Worm (Caenorhabditis elegans) whole organism, midembryonic: ENCODE results near the gene F21C10.6.

Experiments
- T22C8.4 ChIP-seq: fragments of 200-800 bp; sonication (Bioruptor generic); IDR thresholded peaks from 2 replicates; pipeline ENCODE4 v1.3.6; 2022; ENCODE audit warnings: missing genetic modification characterization, missing compliant biosample characterization
- cog-1 ChIP-seq: sonication (generic microtip); optimal IDR thresholded peaks from 2 replicates; lab custom pipeline; 2016; ENCODE audit warnings: missing genetic modification characterization, missing compliant biosample characterization
- flt-1 ChIP-seq: fragments of 200-800 bp; sonication (Bioruptor generic); IDR thresholded peaks from 2 replicates; pipeline ENCODE4 v1.3.6; 2022; ENCODE audit warnings: missing genetic modification characterization, missing compliant biosample characterization
- klf-2 ChIP-seq: fragments of 200-800 bp; sonication (Bioruptor generic); conservative IDR thresholded peaks from 2 replicates; pipeline ENCODE4 v1.3.6; 2022; ENCODE audit warnings: missing genetic modification reagents, missing genetic modification characterization, missing compliant biosample characterization
- med-1 ChIP-seq: sonication (generic microtip); optimal IDR thresholded peaks from 2 replicates; lab custom pipeline; 2017; ENCODE audit warnings: missing genetic modification characterization, mild to moderate bottlenecking, missing compliant biosample characterization, antibody characterized with exemption, missing genetic modification reagents; ENCODE audit not compliant: insufficient read depth
- ref-1 ChIP-seq: fragments of 200-800 bp; sonication (Bioruptor generic); conservative IDR thresholded peaks from 2 replicates; pipeline ENCODE4 v1.3.6; 2022; ENCODE audit warnings: missing genetic modification reagents, missing genetic modification characterization, missing compliant biosample characterization
- tab-1 ChIP-seq: fragments of 200-800 bp; sonication (Bioruptor generic); IDR thresholded peaks from 2 replicates; pipeline ENCODE4 v1.3.6; 2022; ENCODE audit warnings: missing genetic modification characterization, missing compliant biosample characterization
- ztf-23 ChIP-seq: fragments of 200-800 bp; sonication (Bioruptor generic); IDR thresholded peaks from 2 replicates; pipeline ENCODE4 v1.3.6; 2022; ENCODE audit warnings: missing genetic modification reagents, missing genetic modification characterization, missing compliant biosample characterization
- ztf-29 ChIP-seq: fragments of 200-800 bp; sonication (Bioruptor generic); IDR thresholded peaks from 2 replicates; pipeline ENCODE4 v1.3.6; 2022; ENCODE audit warnings: missing genetic modification reagents, missing genetic modification characterization, missing compliant biosample characterization

F21C10.6 gene

ce11 chrV:9162118-9162729, 37.9 kb downstream of the F21C10.6 start:
- TF ChIP-seq klf-2 (GFP tag; lab: Robert Waterston, UW), result no peak
- TF ChIP-seq cog-1 (tag; lab: Kevin White, UChicago), result no peak
- TF ChIP-seq med-1, result no peak
- no peak for TF ChIP-seq tab-1 (GFP tag; lab: Robert Waterston, UW)
- no peak for TF ChIP-seq T22C8.4 (GFP tag; lab: Robert Waterston, UW)
- TF ChIP-seq ztf-29 (GFP tag; lab: Robert Waterston, UW), result no peak
- no peak for TF ChIP-seq ztf-23 (GFP tag; lab: Robert Waterston, UW)

- no peak for TF ChIP-seq cog-1 (tag; lab: Kevin White, UChicago)
- TF ChIP-seq T22C8.4 (GFP tag; lab: Robert Waterston, UW), result no peak
- TF ChIP-seq ref-1 (GFP tag; lab: Robert Waterston, UW), result no peak
- no peak for TF ChIP-seq klf-2 (GFP tag; lab: Robert Waterston, UW)
- no peak for TF ChIP-seq tab-1 (GFP tag; lab: Robert Waterston, UW)
- no peak for TF ChIP-seq med-1
- no peak for TF ChIP-seq flt-1 (GFP tag; lab: Robert Waterston, UW)
- no peak for TF ChIP-seq ztf-23 (GFP tag; lab: Robert Waterston, UW)
- TF ChIP-seq ztf-29 (GFP tag; lab: Robert Waterston, UW), result no peak
Measured at ce11 chrV:9162955-9163468, 38.7 kb downstream of the F21C10.6 start, which contains the start of gene col-145. TSS of gene col-145 (minus strand) at chrV:9163005.

ce11 chrV:9163897-9164296, 39.6 kb downstream of the F21C10.6 start:
- no peak for TF ChIP-seq klf-2 (GFP tag; lab: Robert Waterston, UW)
- no peak for TF ChIP-seq tab-1 (GFP tag; lab: Robert Waterston, UW)
- TF ChIP-seq cog-1 (tag; lab: Kevin White, UChicago), result no peak
- TF ChIP-seq ref-1 (GFP tag; lab: Robert Waterston, UW), result no peak
- TF ChIP-seq flt-1 (GFP tag; lab: Robert Waterston, UW), result no peak
- TF ChIP-seq ztf-23 (GFP tag; lab: Robert Waterston, UW), result no peak
- TF ChIP-seq ztf-29 (GFP tag; lab: Robert Waterston, UW), result no peak
- TF ChIP-seq med-1, result no peak
- no peak for TF ChIP-seq T22C8.4 (GFP tag; lab: Robert Waterston, UW)

- TF ChIP-seq flt-1 (GFP tag; lab: Robert Waterston, UW), result no peak
- TF ChIP-seq med-1, result no peak
- no peak for TF ChIP-seq ref-1 (GFP tag; lab: Robert Waterston, UW)
- no peak for TF ChIP-seq ztf-29 (GFP tag; lab: Robert Waterston, UW)
- TF ChIP-seq tab-1 (GFP tag; lab: Robert Waterston, UW), result no peak
- no peak for TF ChIP-seq ztf-23 (GFP tag; lab: Robert Waterston, UW)
Measured at ce11 chrV:9165073-9165699, 40.9 kb downstream of the F21C10.6 start, which contains the start of gene col-10. TSS of gene col-10 (minus strand) at chrV:9165307.

- TF ChIP-seq ztf-29 (GFP tag; lab: Robert Waterston, UW), result no peak
- no peak for TF ChIP-seq T22C8.4 (GFP tag; lab: Robert Waterston, UW)
- TF ChIP-seq cog-1 (tag; lab: Kevin White, UChicago), result no peak
- TF ChIP-seq ref-1 (GFP tag; lab: Robert Waterston, UW), result no peak
- TF ChIP-seq med-1, result no peak
Measured at ce11 chrV:9166306-9166705, 42.0 kb downstream of the F21C10.6 start.

- no peak for TF ChIP-seq klf-2 (GFP tag; lab: Robert Waterston, UW)
- TF ChIP-seq ref-1 (GFP tag; lab: Robert Waterston, UW), result no peak
- TF ChIP-seq cog-1 (tag; lab: Kevin White, UChicago), result no peak
- no peak for TF ChIP-seq T22C8.4 (GFP tag; lab: Robert Waterston, UW)
- TF ChIP-seq tab-1 (GFP tag; lab: Robert Waterston, UW), result no peak
- TF ChIP-seq flt-1 (GFP tag; lab: Robert Waterston, UW), result no peak
- no peak for TF ChIP-seq med-1
- no peak for TF ChIP-seq ztf-29 (GFP tag; lab: Robert Waterston, UW)
- no peak for TF ChIP-seq ztf-23 (GFP tag; lab: Robert Waterston, UW)
Measured at ce11 chrV:9168089-9168488, 43.8 kb downstream of the F21C10.6 start, which contains the start of gene B0222.11. TSS of gene B0222.11 (minus strand) at chrV:9168189.

ce11 chrV:9172989-9173388, 48.7 kb downstream of the F21C10.6 start, which contains the start of gene gad-3:
TSS of gene gad-3 (minus strand) at chrV:9173005.
- TF ChIP-seq ztf-29 (GFP tag; lab: Robert Waterston, UW) (no peak), med-1 (no peak), ref-1 (GFP tag; lab: Robert Waterston, UW) (no peak), flt-1 (GFP tag; lab: Robert Waterston, UW) (no peak), klf-2 (GFP tag; lab: Robert Waterston, UW) (no peak), tab-1 (GFP tag; lab: Robert Waterston, UW) (no peak), ztf-23 (GFP tag; lab: Robert Waterston, UW) (no peak), cog-1 (tag; lab: Kevin White, UChicago) (no peak), T22C8.4 (GFP tag; lab: Robert Waterston, UW) (no peak)

- TF ChIP-seq T22C8.4 (GFP tag; lab: Robert Waterston, UW) (no peak), tab-1 (GFP tag; lab: Robert Waterston, UW) (no peak), ztf-23 (GFP tag; lab: Robert Waterston, UW) (no peak), med-1 (no peak), ztf-29 (GFP tag; lab: Robert Waterston, UW) (no peak), klf-2 (GFP tag; lab: Robert Waterston, UW) (no peak), flt-1 (GFP tag; lab: Robert Waterston, UW) (no peak), ref-1 (GFP tag; lab: Robert Waterston, UW) (no peak), cog-1 (tag; lab: Kevin White, UChicago) (no peak)
Measured at ce11 chrV:9173789-9174188, 49.5 kb downstream of the F21C10.6 start, which contains the start of gene pqn-16. TSS of gene pqn-16 (plus strand) at chrV:9174089.
